Fruit fly (Drosophila melanogaster): Measurements from ENCODE around the gene CG8607.

Gene CG8607

DNA sequence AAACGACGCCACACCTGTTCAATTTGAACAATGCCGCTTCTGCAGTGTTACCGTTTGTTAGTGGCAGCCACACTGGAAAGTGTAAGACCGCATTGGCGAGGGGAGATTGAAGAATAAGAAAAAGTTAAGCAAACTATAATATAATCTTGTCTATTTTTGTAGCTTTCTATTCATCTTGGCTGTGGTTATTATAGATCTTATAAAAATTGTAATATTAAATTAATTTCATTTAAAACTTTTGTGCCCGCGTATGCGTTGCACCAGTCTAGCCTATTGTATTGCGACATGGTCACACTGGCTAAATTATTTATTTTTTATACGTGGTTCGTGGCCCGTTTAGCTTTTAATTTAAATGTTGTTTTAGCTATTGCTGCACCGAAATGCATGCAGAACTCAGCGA lies 3.5 kb downstream of the CG8607 start, which contains the start of the genes RhoGEF4 and Rint1:
Gene RhoGEF4 (minus strand): TSS at position 64 of the 400 bp plus-strand sequence.
Gene Rint1 (plus strand): TSS at position 272 of the 400 bp plus-strand sequence.
- no peak for TF ChIP-seq Clk (GFP tag; optimal IDR thresholded peaks at IDR 0.05)
- TF ChIP-seq toe (GFP tag; optimal IDR thresholded peaks at IDR 0.05) = peak; percentile 13
- peak; percentile 66 for TF ChIP-seq CG14711 (tag; optimal IDR thresholded peaks at IDR 0.05)
- TF ChIP-seq cic (GFP tag; optimal IDR thresholded peaks at IDR 0.05) = peak; percentile 13
- TF ChIP-seq CG1620 (GFP tag; optimal IDR thresholded peaks at IDR 0.05) = peak; percentile 44
- no peak for TF ChIP-seq CG5204 (GFP tag; optimal IDR thresholded peaks at IDR 0.05)
- peak; percentile 14 for TF ChIP-seq pad (GFP tag; optimal IDR thresholded peaks at IDR 0.05)
- peak; percentile 4 for TF ChIP-seq CG12768 (GFP tag; optimal IDR thresholded peaks at IDR 0.05)
- TF ChIP-seq CG7101 (tag; optimal IDR thresholded peaks at IDR 0.05) = peak; percentile 75
- peak; percentile 44 for TF ChIP-seq Mnt (GFP tag; optimal IDR thresholded peaks at IDR 0.05)
- TF ChIP-seq CG33017 (tag; optimal IDR thresholded peaks at IDR 0.05) = no peak
- TF ChIP-seq CG11617 (GFP tag; optimal IDR thresholded peaks at IDR 0.05) = peak; percentile 36
- TF ChIP-seq bab1 (GFP tag; optimal IDR thresholded peaks at IDR 0.05) = peak; percentile 17
- no peak for TF ChIP-seq Hr96 (GFP tag; optimal IDR thresholded peaks at IDR 0.05)
- peak; percentile 38 for TF ChIP-seq Crg-1 (GFP tag; optimal IDR thresholded peaks at IDR 0.05)
- TF ChIP-seq ovo (GFP tag; optimal IDR thresholded peaks at IDR 0.05) = peak; percentile 15
- no peak for TF ChIP-seq kay (GFP tag; ENCODE audit: borderline replicate concordance)
- TF ChIP-seq CG7045 (GFP tag; optimal IDR thresholded peaks at IDR 0.05) = no peak
- peak; percentile 27 for TF ChIP-seq tj (GFP tag; optimal IDR thresholded peaks at IDR 0.05)
- no peak for TF ChIP-seq cnc (optimal IDR thresholded peaks at IDR 0.05)

DNA sequence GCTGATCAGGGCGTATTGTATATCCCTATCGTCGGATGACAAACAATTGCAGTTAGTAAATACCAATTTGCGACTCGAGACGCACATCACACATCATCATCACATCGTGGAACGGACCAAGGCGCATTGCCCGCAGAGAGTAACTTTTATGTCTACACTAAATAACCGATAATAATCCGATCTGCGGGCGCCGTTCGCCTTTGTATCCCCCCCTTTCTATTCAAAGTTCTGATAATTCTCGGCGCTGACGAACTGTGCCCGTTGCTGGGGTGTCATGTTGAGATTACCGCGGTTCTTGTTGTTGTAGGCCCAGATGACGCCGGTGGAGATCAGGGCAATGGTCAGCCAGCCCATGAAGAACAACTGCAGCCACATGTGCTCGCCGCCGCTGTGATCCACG lies 6.8 kb downstream of the CG8607 start:
- no peak for TF ChIP-seq CG14711 (tag; optimal IDR thresholded peaks at IDR 0.05)
- no peak for TF ChIP-seq Hr96 (GFP tag; optimal IDR thresholded peaks at IDR 0.05)
- TF ChIP-seq CG33017 (tag; optimal IDR thresholded peaks at IDR 0.05) = no peak
- no peak for TF ChIP-seq cnc (optimal IDR thresholded peaks at IDR 0.05)
- no peak for TF ChIP-seq Clk (GFP tag; optimal IDR thresholded peaks at IDR 0.05)
- no peak for TF ChIP-seq kay (GFP tag; ENCODE audit: borderline replicate concordance)
- TF ChIP-seq Crg-1 (GFP tag; optimal IDR thresholded peaks at IDR 0.05) = no peak
- TF ChIP-seq bab1 (GFP tag; optimal IDR thresholded peaks at IDR 0.05) = no peak
- no peak for TF ChIP-seq CG7045 (GFP tag; optimal IDR thresholded peaks at IDR 0.05)
- TF ChIP-seq tj (GFP tag; optimal IDR thresholded peaks at IDR 0.05) = no peak
- no peak for TF ChIP-seq CG12768 (GFP tag; optimal IDR thresholded peaks at IDR 0.05)
- TF ChIP-seq CG11617 (GFP tag; optimal IDR thresholded peaks at IDR 0.05) = no peak
- TF ChIP-seq ovo (GFP tag; optimal IDR thresholded peaks at IDR 0.05) = no peak
- TF ChIP-seq CG7101 (tag; optimal IDR thresholded peaks at IDR 0.05) = no peak
- no peak for TF ChIP-seq Mnt (GFP tag; optimal IDR thresholded peaks at IDR 0.05)
- TF ChIP-seq toe (GFP tag; optimal IDR thresholded peaks at IDR 0.05) = no peak
- TF ChIP-seq pad (GFP tag; optimal IDR thresholded peaks at IDR 0.05) = no peak
- TF ChIP-seq CG1620 (GFP tag; optimal IDR thresholded peaks at IDR 0.05) = no peak
- no peak for TF ChIP-seq CG5204 (GFP tag; optimal IDR thresholded peaks at IDR 0.05)

DNA sequence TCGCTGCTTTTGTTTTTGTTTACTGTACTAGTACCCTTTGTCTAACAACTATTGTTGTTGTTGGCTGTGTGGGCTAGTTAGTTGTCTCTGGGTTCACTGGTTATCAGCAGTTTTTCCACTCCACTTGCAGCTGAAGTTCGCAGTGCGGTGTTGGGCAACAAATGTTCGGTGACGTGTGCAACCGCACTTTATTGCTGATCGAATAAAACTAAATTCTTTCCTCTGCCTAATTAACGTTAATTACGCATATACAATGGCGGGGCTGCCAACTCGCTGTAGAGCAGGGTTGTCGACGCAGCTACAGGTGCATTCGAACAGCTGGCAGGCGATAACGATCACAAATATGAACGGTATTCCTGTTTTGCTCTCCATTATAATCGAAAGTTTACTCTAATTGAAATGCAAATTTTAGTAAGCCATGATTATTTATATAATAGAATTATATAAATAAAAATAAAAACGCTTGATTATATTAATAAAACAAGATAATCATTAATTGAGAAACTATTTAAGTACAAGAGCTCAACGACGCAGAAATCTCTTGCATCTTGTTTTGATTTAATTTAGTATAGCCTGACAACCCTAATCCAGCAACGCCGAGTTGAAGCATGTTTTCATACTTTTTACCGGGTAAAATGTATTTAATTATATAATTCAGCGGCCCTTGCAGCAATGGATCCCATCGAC lies 8.8 kb downstream of the CG8607 start, which contains the start of the genes mrva, CG42307 and mus312:
Gene mrva (minus strand): TSS at position 276 of the 687 bp plus-strand sequence.
Gene CG42307 (plus strand): TSS at position 566 of the 687 bp plus-strand sequence.
Gene mus312 (plus strand): TSS at position 566 of the 687 bp plus-strand sequence.
- peak; percentile 90 for TF ChIP-seq CG7045 (GFP tag; optimal IDR thresholded peaks at IDR 0.05)
- no peak for TF ChIP-seq CG5204 (GFP tag; optimal IDR thresholded peaks at IDR 0.05)
- TF ChIP-seq CG12768 (GFP tag; optimal IDR thresholded peaks at IDR 0.05) = peak; percentile 90
- TF ChIP-seq cnc (optimal IDR thresholded peaks at IDR 0.05) = no peak
- TF ChIP-seq Crg-1 (GFP tag; optimal IDR thresholded peaks at IDR 0.05) = peak; percentile 80
- peak; percentile 93 for TF ChIP-seq CG33017 (tag; optimal IDR thresholded peaks at IDR 0.05)
- peak; percentile 96 for TF ChIP-seq CG11617 (GFP tag; optimal IDR thresholded peaks at IDR 0.05)
- TF ChIP-seq kay (GFP tag; ENCODE audit: borderline replicate concordance) = no peak
- TF ChIP-seq Hr96 (GFP tag; optimal IDR thresholded peaks at IDR 0.05) = no peak
- TF ChIP-seq ovo (GFP tag; optimal IDR thresholded peaks at IDR 0.05) = peak; percentile 80
- TF ChIP-seq CG1620 (GFP tag; optimal IDR thresholded peaks at IDR 0.05) = peak; percentile 75
- peak; percentile 70 for TF ChIP-seq Mnt (GFP tag; optimal IDR thresholded peaks at IDR 0.05)
- peak; percentile 51 for TF ChIP-seq Clk (GFP tag; optimal IDR thresholded peaks at IDR 0.05)
- peak; percentile 86 for TF ChIP-seq bab1 (GFP tag; optimal IDR thresholded peaks at IDR 0.05)
- peak; percentile 88 for TF ChIP-seq tj (GFP tag; optimal IDR thresholded peaks at IDR 0.05)
- peak; percentile 99 for TF ChIP-seq CG14711 (tag; optimal IDR thresholded peaks at IDR 0.05)
- TF ChIP-seq CG7101 (tag; optimal IDR thresholded peaks at IDR 0.05) = peak; percentile 96
- TF ChIP-seq toe (GFP tag; optimal IDR thresholded peaks at IDR 0.05) = no peak
- TF ChIP-seq cic (GFP tag; optimal IDR thresholded peaks at IDR 0.05) = peak; percentile 69
- TF ChIP-seq pad (GFP tag; optimal IDR thresholded peaks at IDR 0.05) = peak; percentile 69

DNA sequence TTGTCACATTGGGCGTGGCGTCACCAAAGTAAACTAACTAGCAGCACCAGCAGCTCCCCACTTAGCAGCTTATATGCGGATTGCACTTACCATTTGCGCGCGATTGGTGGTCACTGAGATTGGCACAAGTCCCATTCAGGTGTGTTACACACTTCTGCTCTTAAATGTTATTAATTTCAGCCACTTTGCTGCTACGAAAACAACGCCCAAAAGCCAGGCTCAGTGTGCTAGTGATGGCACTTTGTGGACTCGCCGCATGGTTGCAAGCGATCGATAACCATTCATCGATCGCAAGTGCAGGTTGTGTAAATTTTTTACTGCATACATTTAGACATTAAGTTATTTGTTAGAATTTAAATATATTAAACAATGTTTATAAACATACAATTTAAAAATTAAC lies 15.1 kb downstream of the CG8607 start, which contains the start of the genes wrm1 and wrm2:
Gene wrm1 (minus strand): TSS at position 237 of the 400 bp plus-strand sequence.
Gene wrm2 (minus strand): TSS at position 237 of the 400 bp plus-strand sequence.
- TF ChIP-seq bab1 (GFP tag; optimal IDR thresholded peaks at IDR 0.05) = peak; percentile 52
- TF ChIP-seq Clk (GFP tag; optimal IDR thresholded peaks at IDR 0.05) = no peak
- TF ChIP-seq CG14711 (tag; optimal IDR thresholded peaks at IDR 0.05) = peak; percentile 5
- peak; percentile 55 for TF ChIP-seq Mnt (GFP tag; optimal IDR thresholded peaks at IDR 0.05)

DNA sequence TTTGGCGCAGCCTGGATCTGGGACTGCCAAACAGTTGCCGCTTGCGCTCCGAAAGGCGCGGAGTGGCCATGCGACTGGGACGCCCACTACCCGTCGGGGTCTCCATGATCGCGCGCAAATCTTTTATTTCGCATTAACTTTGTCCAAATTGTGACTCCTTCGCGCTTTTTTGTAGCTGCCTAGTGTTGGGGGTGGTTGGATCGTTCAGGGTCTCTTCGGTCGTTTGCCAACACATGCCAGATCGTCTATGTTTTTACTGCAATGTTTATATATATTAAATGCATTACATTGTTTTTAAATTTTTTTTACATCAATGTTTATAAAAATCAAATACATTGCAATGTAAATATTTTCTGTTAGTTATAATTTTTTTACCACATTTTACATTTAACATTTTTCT lies 18.9 kb downstream of the CG8607 start:
- TF ChIP-seq ovo (GFP tag; optimal IDR thresholded peaks at IDR 0.05) (peak; percentile 20), CG7045 (GFP tag; optimal IDR thresholded peaks at IDR 0.05) (no peak), Hr96 (GFP tag; optimal IDR thresholded peaks at IDR 0.05) (no peak), Clk (GFP tag; optimal IDR thresholded peaks at IDR 0.05) (no peak), pad (GFP tag; optimal IDR thresholded peaks at IDR 0.05) (peak; percentile 50), CG1620 (GFP tag; optimal IDR thresholded peaks at IDR 0.05) (peak; percentile 52), Mnt (GFP tag; optimal IDR thresholded peaks at IDR 0.05) (peak; percentile 2), CG7101 (tag; optimal IDR thresholded peaks at IDR 0.05) (peak; percentile 54), CG12768 (GFP tag; optimal IDR thresholded peaks at IDR 0.05) (peak; percentile 31), Crg-1 (GFP tag; optimal IDR thresholded peaks at IDR 0.05) (peak; percentile 66)

Measured in whole organism, adult.